Worm (Caenorhabditis elegans): ENCODE results near the gene his-59.

DNA sequence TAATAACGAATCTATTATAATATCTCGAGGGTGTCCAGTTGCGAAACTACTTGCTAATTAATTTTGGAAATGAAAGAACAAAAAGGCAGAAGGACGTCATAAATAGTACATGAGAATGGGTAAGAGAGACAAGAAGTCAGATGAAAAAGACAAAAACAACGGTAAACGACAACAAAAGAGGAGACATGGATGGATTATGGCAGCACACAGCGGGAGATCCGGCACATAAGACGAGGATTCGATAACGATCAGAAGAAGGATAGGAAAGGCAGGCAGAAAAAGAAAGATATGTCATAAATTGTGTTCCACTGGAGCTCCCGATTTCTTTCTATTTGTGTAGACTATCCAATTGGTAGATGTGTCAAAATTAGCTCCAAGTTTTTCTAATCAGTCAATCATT is 33.5 kb downstream of the his-59 start:
- TF ChIP-seq nhr-237 (tag; optimal IDR thresholded peaks at IDR 0.05), result no peak
- no peak for TF ChIP-seq egl-27 (tag; optimal IDR thresholded peaks at IDR 0.05)
- TF ChIP-seq pha-4 (tag; optimal IDR thresholded peaks at IDR 0.05), result no peak
- no peak for TF ChIP-seq elt-2 (tag; optimal IDR thresholded peaks at IDR 0.05)
- no peak for TF ChIP-seq mml-1 (tag; optimal IDR thresholded peaks at IDR 0.05)
- no peak for TF ChIP-seq ama-1 (optimal IDR thresholded peaks at IDR 0.05)
